Worm (Caenorhabditis elegans): Measurements from ENCODE around the gene C06A6.4.

ce11 chrIV:7791821-7792446, 37.2 kb downstream of the C06A6.4 start, which contains the start of gene C33H5.13:
- TF ChIP-seq tra-4 (tag; optimal IDR thresholded peaks at IDR 0.05) (no peak), ama-1 (optimal IDR thresholded peaks at IDR 0.05) (no peak), scrt-1 (GFP tag; IDR thresholded peaks at IDR 0.05) (no peak), flt-1 (GFP tag; IDR thresholded peaks at IDR 0.05) (no peak)
